Worm (Caenorhabditis elegans) whole organism, L4 larva: Measurements from ENCODE around the gene tag-191.

Experiments used
- ceh-44 ChIP-seq: fragments of 200-800 bp; sonication (Bioruptor generic); IDR thresholded peaks from 2 replicates; pipeline ENCODE4 v1.3.6; 2022; ENCODE audit warnings: missing genetic modification reagents, missing genetic modification characterization, missing compliant biosample characterization
- ces-1 ChIP-seq: fragments of 150-350 bp; sonication (generic microtip); optimal IDR thresholded peaks from 4 replicates; lab custom pipeline; 2014; ENCODE audit warnings: missing biosample characterization, missing genetic modification reagents, missing genetic modification characterization
- nhr-11 ChIP-seq: fragments of 150-350 bp; optimal IDR thresholded peaks from 2 replicates; lab custom pipeline; 2014; ENCODE audit warnings: missing biosample characterization, missing genetic modification characterization
- nhr-41 ChIP-seq: fragments of 200-800 bp; sonication (Bioruptor generic); IDR thresholded peaks from 2 replicates; pipeline ENCODE4 v1.3.6; 2022; ENCODE audit warnings: missing genetic modification reagents, missing genetic modification characterization, missing compliant biosample characterization
- pqm-1 ChIP-seq: sonication (generic microtip); optimal IDR thresholded peaks from 2 replicates; lab custom pipeline; 2017; ENCODE audit warnings: missing biosample characterization, missing genetic modification characterization
- tag-97 ChIP-seq: fragments of 200-800 bp; sonication (Bioruptor generic); IDR thresholded peaks from 2 replicates; pipeline ENCODE4 v1.3.6; 2022; ENCODE audit warnings: missing genetic modification characterization, missing compliant biosample characterization

DNA sequence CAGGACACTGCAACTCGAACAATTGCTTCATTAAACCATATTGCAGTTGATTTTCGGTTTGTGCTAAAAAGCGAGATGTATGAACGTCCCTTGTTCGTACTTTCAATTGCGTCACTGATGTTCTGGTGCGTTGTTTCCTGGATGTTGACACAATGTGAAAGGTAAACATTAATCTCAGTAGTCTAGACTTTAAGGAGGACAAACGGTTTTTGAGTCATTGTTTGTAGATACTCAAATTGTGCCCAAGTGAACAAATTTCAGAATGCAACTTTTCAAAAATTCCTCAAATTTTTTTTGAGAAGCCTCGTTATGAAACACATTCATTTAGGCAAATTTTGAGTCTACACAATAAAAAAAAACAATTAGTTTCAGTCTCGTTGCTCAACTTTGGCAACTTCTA lies 4.8 kb upstream of the tag-191 start:
- TF ChIP-seq ceh-44 (GFP tag; lab: Robert Waterston, UW): no peak
- TF ChIP-seq nhr-11 (tag; lab: Kevin White, UChicago): no peak
- TF ChIP-seq ces-1: no peak
- no peak for TF ChIP-seq nhr-41
- no peak for TF ChIP-seq tag-97 (GFP tag; lab: Robert Waterston, UW)
- no peak for TF ChIP-seq pqm-1 (tag; lab: Kevin White, UChicago)
